Worm (Caenorhabditis elegans) whole organism, L2 larva: ENCODE data around the gene F56A8.5.

Experiments used
- C34F6.9 ChIP-seq: fragments of 150-350 bp; optimal IDR thresholded peaks from 2 replicates; lab custom pipeline; 2014; ENCODE audit warnings: missing biosample characterization, missing genetic modification characterization
- R02D3.7 ChIP-seq: fragments of 150-350 bp; optimal IDR thresholded peaks from 2 replicates; lab custom pipeline; 2014; ENCODE audit warnings: missing biosample characterization, missing genetic modification characterization
- blmp-1 ChIP-seq: sonication (generic microtip); optimal IDR thresholded peaks from 2 replicates; lab custom pipeline; 2017; ENCODE audit warnings: missing genetic modification characterization, mild to moderate bottlenecking, missing compliant biosample characterization, antibody characterized with exemption, moderate library complexity; ENCODE audit not compliant: insufficient read depth
- elt-1 ChIP-seq: fragments of 150-350 bp; optimal IDR thresholded peaks from 2 replicates; lab custom pipeline; 2014; ENCODE audit warnings: missing biosample characterization, missing genetic modification characterization
- elt-3 ChIP-seq: sonication (generic microtip); optimal IDR thresholded peaks from 2 replicates; lab custom pipeline; 2017; ENCODE audit warnings: missing biosample characterization, missing genetic modification characterization
- nhr-10 ChIP-seq: sonication (generic microtip); optimal IDR thresholded peaks from 2 replicates; lab custom pipeline; 2017; ENCODE audit warnings: missing biosample characterization, missing genetic modification characterization
- nhr-11 ChIP-seq: fragments of 150-350 bp; optimal IDR thresholded peaks from 2 replicates; lab custom pipeline; 2014; ENCODE audit warnings: missing biosample characterization, missing genetic modification characterization
- nhr-12 ChIP-seq: fragments of 150-350 bp; optimal IDR thresholded peaks from 2 replicates; lab custom pipeline; 2014; ENCODE audit warnings: missing biosample characterization, missing genetic modification characterization
- skn-1 ChIP-seq: sonication (generic microtip); optimal IDR thresholded peaks from 2 replicates; lab custom pipeline; 2017; ENCODE audit warnings: missing biosample characterization, missing genetic modification characterization
- sma-3 ChIP-seq: sonication (generic microtip); optimal IDR thresholded peaks from 2 replicates; lab custom pipeline; 2016; ENCODE audit warnings: missing genetic modification reagents, missing genetic modification characterization, missing compliant biosample characterization
- snpc-4 ChIP-seq: fragments of 150-350 bp; optimal IDR thresholded peaks from 2 replicates; lab custom pipeline; 2014; ENCODE audit warnings: missing biosample characterization, missing genetic modification characterization
- unc-55 ChIP-seq: fragments of 150-350 bp; sonication (generic microtip); optimal IDR thresholded peaks from 3 replicates; lab custom pipeline; 2014; ENCODE audit warnings: missing biosample characterization, missing genetic modification reagents, missing genetic modification characterization

DNA sequence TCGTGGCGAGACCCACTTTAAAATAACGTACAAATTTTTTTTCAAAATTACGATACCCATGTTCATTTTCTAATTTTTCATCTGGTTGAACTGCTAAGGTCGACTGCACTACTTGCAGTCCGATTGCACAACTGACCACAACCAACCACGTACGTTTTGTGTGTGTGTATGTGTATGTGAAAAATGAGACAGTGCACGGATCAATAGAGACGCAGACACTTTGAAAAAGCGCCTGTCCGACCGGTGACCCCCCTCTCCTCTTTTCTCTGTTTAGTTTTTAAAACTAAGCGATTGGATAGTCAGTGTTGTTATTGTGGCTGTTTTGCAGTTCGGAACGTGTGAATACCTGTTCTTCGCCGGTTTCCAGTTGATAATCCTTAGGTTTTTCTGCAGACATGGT is 6.9 kb upstream of the F56A8.5 start:
- TF ChIP-seq C34F6.9 (tag; lab: Kevin White, UChicago) (peak; percentile 20), elt-1 (tag; lab: Kevin White, UChicago) (no peak), nhr-11 (tag; lab: Kevin White, UChicago) (no peak), nhr-10 (tag; lab: Kevin White, UChicago) (no peak), nhr-12 (tag; lab: Kevin White, UChicago) (no peak), sma-3 (GFP tag; lab: Kevin White, UChicago) (no peak), snpc-4 (tag; lab: Kevin White, UChicago) (no peak), R02D3.7 (tag; lab: Kevin White, UChicago) (no peak), blmp-1 (tag; lab: Kevin White, UChicago) (no peak), unc-55 (GFP tag; lab: Kevin White, UChicago) (no peak), skn-1 (tag; lab: Kevin White, UChicago) (no peak), elt-3 (tag; lab: Kevin White, UChicago) (no peak)
